Fruit fly (Drosophila melanogaster): ENCODE measurements around the gene CG12535.
A peak's percentile ranks its signal among the peaks of the same experiment; 100 is the strongest.

Gene CG12535

DNA sequence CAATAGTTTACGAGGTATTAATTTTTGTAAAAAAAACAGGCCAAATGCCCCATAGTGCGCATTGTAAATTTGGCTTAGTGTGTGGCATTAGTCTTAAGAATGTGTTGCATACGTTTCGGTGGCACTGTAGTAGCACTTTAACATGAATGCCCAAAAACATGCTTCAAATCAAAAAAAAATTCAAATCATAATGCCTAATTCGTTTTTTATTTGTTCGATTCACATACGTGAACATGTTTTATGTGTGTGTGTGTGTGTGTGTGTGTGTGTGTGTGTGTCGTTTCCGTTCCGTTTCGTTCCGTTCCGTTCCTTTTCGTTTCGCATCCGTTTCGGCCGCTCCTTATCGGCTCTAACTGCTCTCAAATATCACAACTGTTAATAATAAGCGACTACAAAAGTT lies 16.8 kb upstream of the CG12535 start (continued):
- TF ChIP-seq stwl (tag; optimal IDR thresholded peaks at IDR 0.05), result peak; percentile 28
- TF ChIP-seq Dek (tag; optimal IDR thresholded peaks at IDR 0.05), result no peak
- peak; percentile 35 for TF ChIP-seq CG17568 (GFP tag; optimal IDR thresholded peaks at IDR 0.05)
- TF ChIP-seq cato (GFP tag; optimal IDR thresholded peaks at IDR 0.05; ENCODE audit: borderline replicate concordance), result no peak
- no peak for TF ChIP-seq ewg (GFP tag; optimal IDR thresholded peaks at IDR 0.05)
- TF ChIP-seq Xbp1 (GFP tag; optimal IDR thresholded peaks at IDR 0.05), result no peak
- TF ChIP-seq CG12769 (tag; optimal IDR thresholded peaks at IDR 0.05), result no peak
- no peak for TF ChIP-seq Meics (GFP tag; optimal IDR thresholded peaks at IDR 0.05)
- no peak for TF ChIP-seq hth (optimal IDR thresholded peaks at IDR 0.05)
- TF ChIP-seq Asciz (GFP tag; optimal IDR thresholded peaks at IDR 0.05), result no peak
- TF ChIP-seq CkIIα-i1 (GFP tag; IDR thresholded peaks at IDR 0.05), result no peak
- TF ChIP-seq CG6272 (GFP tag; IDR thresholded peaks at IDR 0.05), result no peak
- no peak for TF ChIP-seq jing (GFP tag; optimal IDR thresholded peaks at IDR 0.05)
- TF ChIP-seq CG12155 (GFP tag; optimal IDR thresholded peaks at IDR 0.05), result no peak
- no peak for TF ChIP-seq CG11504 (tag; optimal IDR thresholded peaks at IDR 0.05)
- TF ChIP-seq Aef1 (GFP tag; IDR thresholded peaks at IDR 0.05), result no peak
- TF ChIP-seq CG11093 (GFP tag; IDR thresholded peaks at IDR 0.05), result no peak
- no peak for TF ChIP-seq twi (tag; optimal IDR thresholded peaks at IDR 0.05)
- no peak for TF ChIP-seq CG17912 (GFP tag; optimal IDR thresholded peaks at IDR 0.05)
- TF ChIP-seq CG3163 (GFP tag; optimal IDR thresholded peaks at IDR 0.05), result no peak
- TF ChIP-seq CG16863 (GFP tag; optimal IDR thresholded peaks at IDR 0.05), result no peak
- no peak for TF ChIP-seq pzg (GFP tag; optimal IDR thresholded peaks at IDR 0.05)
- no peak for TF ChIP-seq wdn (GFP tag; IDR thresholded peaks at IDR 0.05)
- TF ChIP-seq CG10543 (GFP tag; optimal IDR thresholded peaks at IDR 0.05), result no peak
- TF ChIP-seq lola (GFP tag; optimal IDR thresholded peaks at IDR 0.05), result no peak
- no peak for TF ChIP-seq CG11398 (GFP tag; optimal IDR thresholded peaks at IDR 0.05)
- peak; percentile 77 for TF ChIP-seq pfk (GFP tag; optimal IDR thresholded peaks at IDR 0.05)
- no peak for TF ChIP-seq slou (GFP tag; optimal IDR thresholded peaks at IDR 0.05)
- TF ChIP-seq Dip3 (GFP tag; optimal IDR thresholded peaks at IDR 0.05), result no peak
- TF ChIP-seq Lhr (GFP tag; optimal IDR thresholded peaks at IDR 0.05), result no peak
- no peak for TF ChIP-seq ara (GFP tag; IDR thresholded peaks at IDR 0.05)
- no peak for TF ChIP-seq CG4854 (GFP tag; optimal IDR thresholded peaks at IDR 0.05)
- no peak for TF ChIP-seq NC2β (GFP tag; optimal IDR thresholded peaks at IDR 0.05)
- TF ChIP-seq Bteb2 (GFP tag; optimal IDR thresholded peaks at IDR 0.05), result no peak
- TF ChIP-seq sima (GFP tag; optimal IDR thresholded peaks at IDR 0.05), result no peak
- TF ChIP-seq da (GFP tag; optimal IDR thresholded peaks at IDR 0.05), result no peak
- no peak for TF ChIP-seq CG43689 (GFP tag; IDR thresholded peaks at IDR 0.05)
- no peak for TF ChIP-seq pros (GFP tag; optimal IDR thresholded peaks at IDR 0.05)
- TF ChIP-seq CG2712 (tag; optimal IDR thresholded peaks at IDR 0.05), result no peak
- no peak for TF ChIP-seq CG3065 (GFP tag; optimal IDR thresholded peaks at IDR 0.05)
- no peak for TF ChIP-seq CG8290 (GFP tag; optimal IDR thresholded peaks at IDR 0.05)
- TF ChIP-seq CG8290 (tag; optimal IDR thresholded peaks at IDR 0.05), result peak in 1 of 2 experiments; percentile 33
- no peak for TF ChIP-seq Fer3 (tag; optimal IDR thresholded peaks at IDR 0.05)
- no peak for TF ChIP-seq CG3407 (GFP tag; optimal IDR thresholded peaks at IDR 0.05)
- peak; percentile 15; the same call in 1 of the 2 replicates for TF ChIP-seq E2f2 (GFP tag; IDR thresholded peaks at IDR 0.05)
- TF ChIP-seq tup (GFP tag; optimal IDR thresholded peaks at IDR 0.05), result no peak
- TF ChIP-seq Stat92E (GFP tag; optimal IDR thresholded peaks at IDR 0.05), result no peak
- TF ChIP-seq al (GFP tag; IDR thresholded peaks at IDR 0.05), result no peak
- TF ChIP-seq Hr3 (GFP tag; optimal IDR thresholded peaks at IDR 0.05), result no peak
- no peak for TF ChIP-seq CG33213 (GFP tag; optimal IDR thresholded peaks at IDR 0.05)
- TF ChIP-seq Ets97D (GFP tag; optimal IDR thresholded peaks at IDR 0.05), result peak; percentile 23
- no peak for TF ChIP-seq caup (GFP tag; optimal IDR thresholded peaks at IDR 0.05; ENCODE audit: severe bottlenecking)
